Worm (Caenorhabditis elegans): ENCODE measurements around the gene ucr-2.3.

Gene ucr-2.3

DNA sequence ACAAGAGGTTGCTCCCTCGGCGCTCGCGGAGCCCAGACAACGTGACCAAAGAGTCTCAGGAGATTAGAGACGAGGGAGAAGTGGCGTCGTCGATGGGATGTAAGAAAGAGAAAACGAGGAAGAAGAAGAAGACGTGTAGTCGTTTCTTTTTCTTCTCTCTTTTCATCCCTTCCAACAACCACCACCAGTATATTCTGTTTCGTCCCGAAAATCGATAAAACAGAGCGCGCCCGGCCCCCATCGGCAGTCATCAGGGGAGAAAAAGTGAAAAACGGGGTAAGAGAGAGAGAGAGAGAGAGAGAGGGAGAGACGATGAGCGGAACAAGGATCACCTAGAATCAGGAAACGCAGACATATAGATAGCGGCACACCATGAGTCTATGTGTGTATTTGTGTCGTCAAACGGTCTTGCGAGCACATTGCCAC, 8.2 kb downstream of the ucr-2.3 start:
- TF ChIP-seq nhr-6 (tag; optimal IDR thresholded peaks at IDR 0.05) (peak; percentile 53), ama-1 (optimal IDR thresholded peaks at IDR 0.05) (no peak), C34F6.9 (tag; optimal IDR thresholded peaks at IDR 0.05) (peak; percentile 79), blmp-1 (tag; optimal IDR thresholded peaks at IDR 0.05; ENCODE audit: insufficient read depth) (peak; percentile 80), sem-4 (tag; optimal IDR thresholded peaks at IDR 0.05) (peak; percentile 68), nhr-23 (tag; optimal IDR thresholded peaks at IDR 0.05) (no peak), mab-5 (tag; optimal IDR thresholded peaks at IDR 0.05) (peak; percentile 72), sma-9 (GFP tag; optimal IDR thresholded peaks at IDR 0.05) (peak; percentile 68), sma-9 (tag; optimal IDR thresholded peaks at IDR 0.05) (no peak), lin-13 (GFP tag; optimal IDR thresholded peaks at IDR 0.05) (peak; percentile 55), lsy-2 (tag; optimal IDR thresholded peaks at IDR 0.05) (peak; percentile 64 to 78), sma-3 (GFP tag; optimal IDR thresholded peaks at IDR 0.05) (peak; percentile 40), F13H6.1 (tag; optimal IDR thresholded peaks at IDR 0.05) (peak; percentile 72), ceh-16 (tag; optimal IDR thresholded peaks at IDR 0.05) (no peak), R02D3.7 (tag; optimal IDR thresholded peaks at IDR 0.05) (no peak), nhr-21 (tag; optimal IDR thresholded peaks at IDR 0.05) (peak; percentile 26), mdl-1 (tag; optimal IDR thresholded peaks at IDR 0.05) (peak; percentile 12 to 72), nhr-129 (tag; optimal IDR thresholded peaks at IDR 0.05) (peak; percentile 73), egl-27 (tag; optimal IDR thresholded peaks at IDR 0.05) (no peak), ztf-4 (tag; optimal IDR thresholded peaks at IDR 0.05) (peak; percentile 23), lin-39 (tag; optimal IDR thresholded peaks at IDR 0.05) (no peak), gmeb-1 (tag; optimal IDR thresholded peaks at IDR 0.05) (peak; percentile 53), crh-2 (tag; optimal IDR thresholded peaks at IDR 0.05) (peak; percentile 90), zag-1 (tag; optimal IDR thresholded peaks at IDR 0.05) (peak; percentile 28), unc-55 (GFP tag; optimal IDR thresholded peaks at IDR 0.05) (peak; percentile 93), lin-11 (tag; optimal IDR thresholded peaks at IDR 0.05) (peak; percentile 73), Y55F3AM.14 (GFP tag; optimal IDR thresholded peaks at IDR 0.05) (peak; percentile 71), fos-1 (tag; optimal IDR thresholded peaks at IDR 0.05) (peak; percentile 43)

DNA sequence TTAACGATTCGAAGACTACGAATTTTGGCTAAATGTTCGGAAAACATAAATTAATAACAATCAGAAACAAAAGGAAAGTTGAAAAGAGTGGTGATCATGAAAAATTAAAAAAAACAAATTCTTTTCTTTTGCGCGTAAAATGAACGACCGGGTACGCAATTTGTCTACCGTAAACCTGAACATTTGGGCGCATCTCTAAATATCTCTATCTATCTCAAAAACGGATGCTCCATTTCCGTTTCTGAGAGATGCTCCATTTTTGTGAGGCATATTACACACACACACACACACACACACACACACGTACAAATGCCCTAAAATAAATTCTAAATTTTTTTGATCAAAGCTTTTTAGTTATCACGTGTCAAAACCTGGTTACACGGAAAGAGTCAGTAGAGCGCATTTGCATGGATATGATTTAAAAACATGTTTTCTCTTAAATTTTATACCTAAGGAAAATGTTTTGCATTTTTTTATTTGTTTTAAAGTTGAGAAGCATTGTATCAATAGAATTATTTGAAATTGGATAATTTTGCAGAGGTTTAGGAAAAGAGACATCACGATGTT, 9.4 kb downstream of the ucr-2.3 start:
- no peak for TF ChIP-seq nhr-10 (tag; optimal IDR thresholded peaks at IDR 0.05)
- no peak for TF ChIP-seq lin-11 (tag; optimal IDR thresholded peaks at IDR 0.05)
- TF ChIP-seq lsy-2 (tag; optimal IDR thresholded peaks at IDR 0.05), result peak in 1 of 2 experiments; percentile 69
- TF ChIP-seq unc-55 (GFP tag; optimal IDR thresholded peaks at IDR 0.05), result peak; percentile 11
- TF ChIP-seq crh-2 (tag; optimal IDR thresholded peaks at IDR 0.05), result no peak
- no peak for TF ChIP-seq nhr-12 (tag; optimal IDR thresholded peaks at IDR 0.05)
- no peak for TF ChIP-seq gmeb-1 (tag; optimal IDR thresholded peaks at IDR 0.05)
- no peak for TF ChIP-seq blmp-1 (tag; optimal IDR thresholded peaks at IDR 0.05; ENCODE audit: insufficient read depth)
- no peak for TF ChIP-seq alr-1 (tag; optimal IDR thresholded peaks at IDR 0.05)
- no peak for TF ChIP-seq mbf-1 (tag; optimal IDR thresholded peaks at IDR 0.05)
- no peak for TF ChIP-seq sem-4 (tag; optimal IDR thresholded peaks at IDR 0.05)
- no peak for TF ChIP-seq elt-3 (tag; optimal IDR thresholded peaks at IDR 0.05)
- no peak for TF ChIP-seq peb-1 (tag; optimal IDR thresholded peaks at IDR 0.05)
- peak; percentile 64 for TF ChIP-seq C34F6.9 (tag; optimal IDR thresholded peaks at IDR 0.05)

DNA sequence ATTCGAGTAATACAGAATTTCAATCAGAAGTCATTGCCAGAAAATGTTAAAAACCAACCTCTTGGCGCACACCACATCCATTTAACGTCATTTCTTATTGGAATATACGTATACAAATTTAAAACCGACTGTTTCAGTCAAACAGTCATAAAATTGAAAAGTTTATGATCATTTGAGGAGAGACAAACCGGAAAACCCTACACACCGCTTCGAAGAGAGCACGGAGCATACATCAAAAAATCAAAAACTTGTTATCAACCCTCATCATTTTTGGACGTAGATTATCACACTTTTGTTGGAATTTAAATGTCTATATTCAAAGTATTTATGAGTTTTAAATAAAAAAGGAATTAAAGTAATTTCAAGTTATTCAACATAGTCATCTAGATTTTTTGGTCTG, 11.4 kb downstream of the ucr-2.3 start, which contains the start of gene T24C4.10:
TSS of gene T24C4.10 (minus strand) at position 230 of the 400 bp plus-strand sequence.
- peak; percentile 71 for TF ChIP-seq fos-1 (tag; optimal IDR thresholded peaks at IDR 0.05)
- no peak for TF ChIP-seq sma-3 (GFP tag; optimal IDR thresholded peaks at IDR 0.05)

DNA sequence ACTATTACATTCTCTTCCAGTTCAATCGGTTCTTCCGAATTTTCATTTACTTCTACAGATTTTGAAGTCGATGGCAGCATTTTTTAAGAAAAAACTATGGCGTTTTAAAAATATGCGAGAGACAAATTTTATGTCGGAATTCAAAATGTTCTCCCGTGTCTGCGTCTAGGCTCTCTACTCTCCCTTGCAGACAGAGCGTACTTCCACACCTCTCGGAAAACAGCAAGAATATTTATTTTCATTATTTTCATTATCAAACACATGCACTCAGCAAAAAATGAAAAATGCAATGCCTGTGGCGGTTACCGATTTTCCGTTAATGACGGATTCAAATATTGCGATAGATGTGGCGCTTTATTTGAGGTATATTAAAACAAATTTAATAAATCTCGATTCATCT, 15.9 kb downstream of the ucr-2.3 start, which contains the start of the genes ztf-18 and F23H11.2:
TSS of gene ztf-18 (minus strand) at position 188 of the 400 bp plus-strand sequence.
TSS of gene F23H11.2 (plus strand) at position 223 of the 400 bp plus-strand sequence.
- TF ChIP-seq nhr-77 (tag; optimal IDR thresholded peaks at IDR 0.05), result no peak
- TF ChIP-seq sem-4 (tag; optimal IDR thresholded peaks at IDR 0.05), result peak; percentile 50

DNA sequence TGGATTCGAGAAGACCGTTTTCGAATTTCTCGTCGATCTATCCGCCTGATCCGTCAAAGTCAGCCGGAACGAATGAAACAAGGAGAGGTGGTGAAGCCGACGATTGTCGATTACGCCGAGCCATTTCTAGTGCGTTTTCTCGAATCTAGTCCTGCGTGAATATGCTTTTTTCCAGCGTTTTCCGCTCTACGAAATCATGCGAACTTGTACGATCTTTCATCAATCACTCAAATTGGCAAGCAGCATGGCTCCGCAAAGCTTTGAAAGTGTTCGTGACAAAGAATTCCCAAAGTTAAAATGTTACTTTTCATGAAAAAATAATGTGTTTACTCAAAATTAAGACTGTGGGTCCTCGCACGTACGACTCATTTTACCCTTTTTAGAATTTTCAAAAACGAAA, 17.2 kb downstream of the ucr-2.3 start:
- TF ChIP-seq blmp-1 (tag; optimal IDR thresholded peaks at IDR 0.05; ENCODE audit: insufficient read depth) (no peak), snpc-4 (tag; optimal IDR thresholded peaks at IDR 0.05) (no peak), sma-9 (GFP tag; optimal IDR thresholded peaks at IDR 0.05) (no peak), sma-9 (tag; optimal IDR thresholded peaks at IDR 0.05) (no peak), aly-2 (tag; optimal IDR thresholded peaks at IDR 0.05) (no peak), C34F6.9 (tag; optimal IDR thresholded peaks at IDR 0.05) (no peak), nhr-77 (tag; optimal IDR thresholded peaks at IDR 0.05) (no peak), ztf-11 (tag; optimal IDR thresholded peaks at IDR 0.05) (no peak), crh-2 (tag; optimal IDR thresholded peaks at IDR 0.05) (no peak), mbf-1 (tag; optimal IDR thresholded peaks at IDR 0.05) (no peak), peb-1 (tag; optimal IDR thresholded peaks at IDR 0.05) (no peak), nhr-237 (tag; optimal IDR thresholded peaks at IDR 0.05) (no peak), unc-62 (GFP tag; optimal IDR thresholded peaks at IDR 0.05) (no peak), dmd-4 (tag; optimal IDR thresholded peaks at IDR 0.05) (no peak), unc-55 (GFP tag; optimal IDR thresholded peaks at IDR 0.05) (no peak), sma-3 (GFP tag; optimal IDR thresholded peaks at IDR 0.05) (no peak), nhr-6 (tag; optimal IDR thresholded peaks at IDR 0.05) (no peak), gmeb-1 (tag; optimal IDR thresholded peaks at IDR 0.05) (no peak)
